Worm (Caenorhabditis elegans): ENCODE data around the gene rabr-3.

ce11 chrV:16192114-16192513 is 3.4 kb upstream of the rabr-3 start, which contains the start of gene srh-279:
- no peak for TF ChIP-seq fkh-6 (tag; optimal IDR thresholded peaks at IDR 0.05)
- TF ChIP-seq pha-4 (tag; optimal IDR thresholded peaks at IDR 0.05): no peak
- TF ChIP-seq rnt-1 (tag; optimal IDR thresholded peaks at IDR 0.05): no peak
- TF ChIP-seq ztf-16 (tag; optimal IDR thresholded peaks at IDR 0.05): no peak
- no peak for TF ChIP-seq unc-86 (tag; optimal IDR thresholded peaks at IDR 0.05)
- TF ChIP-seq ceh-18 (tag; optimal IDR thresholded peaks at IDR 0.05): no peak
- no peak for TF ChIP-seq elt-4 (tag; optimal IDR thresholded peaks at IDR 0.05)
- TF ChIP-seq ttx-3 (tag; optimal IDR thresholded peaks at IDR 0.05): no peak
- TF ChIP-seq pat-9 (tag; optimal IDR thresholded peaks at IDR 0.05): no peak
- no peak for TF ChIP-seq fkh-10 (GFP tag; optimal IDR thresholded peaks at IDR 0.05)

All from whole organism, late embryonic.